Fruit fly (Drosophila melanogaster) whole organism, embryonic: ENCODE results near the gene cl.

ENCODE experiments used
- Atf6 ChIP-seq: fragments of 200-800 bp; sonication (Bioruptor generic); IDR thresholded peaks from 2 replicates; pipeline ENCODE4 v1.3.6; 2022; ENCODE audit warnings: missing biosample characterization, missing genetic modification characterization
- B-H1 ChIP-seq: fragments of 200-800 bp; sonication (Bioruptor generic); IDR thresholded peaks from 3 replicates; pipeline ENCODE4 v1.3.6; 2022; ENCODE audit warnings: missing biosample characterization, missing genetic modification characterization
- Bteb2 ChIP-seq: fragments of 200-800 bp; sonication (Bioruptor generic); optimal IDR thresholded peaks from 2 replicates; lab custom pipeline; 2016; ENCODE audit warnings: missing biosample characterization, missing genetic modification characterization
- CG11093 ChIP-seq: fragments of 200-800 bp; sonication (Bioruptor generic); IDR thresholded peaks from 3 replicates; pipeline ENCODE4 v1.3.6; 2022; ENCODE audit warnings: missing biosample characterization, missing genetic modification characterization
- CG12104 ChIP-seq: fragments of 200-800 bp; sonication (Bioruptor generic); optimal IDR thresholded peaks from 3 replicates; lab custom pipeline; 2016; ENCODE audit warnings: missing biosample characterization, missing genetic modification characterization
- CG12236 ChIP-seq: fragments of 200-800 bp; sonication (Bioruptor generic); optimal IDR thresholded peaks from 2 replicates; lab custom pipeline; 2016; ENCODE audit warnings: missing biosample characterization, missing genetic modification characterization
- CG1233 ChIP-seq: fragments of 200-800 bp; sonication (Bioruptor generic); optimal IDR thresholded peaks from 4 replicates; lab custom pipeline; 2018; ENCODE audit warnings: missing biosample characterization, mild to moderate bottlenecking, missing genetic modification characterization
- CG12744 ChIP-seq: fragments of 200-800 bp; sonication (Bioruptor generic); optimal IDR thresholded peaks from 2 replicates; lab custom pipeline; 2016; ENCODE audit warnings: missing biosample characterization, missing genetic modification characterization
- CG13296 ChIP-seq: fragments of 200-800 bp; sonication (Bioruptor generic); optimal IDR thresholded peaks from 3 replicates; lab custom pipeline; 2018; ENCODE audit warnings: missing biosample characterization, mild to moderate bottlenecking, missing genetic modification characterization
- CG13624 ChIP-seq: fragments of 200-800 bp; sonication (Bioruptor generic); optimal IDR thresholded peaks from 2 replicates; lab custom pipeline; 2016; ENCODE audit warnings: missing biosample characterization, missing genetic modification characterization
- CG14050 ChIP-seq: fragments of 200-800 bp; sonication (Bioruptor generic); IDR thresholded peaks from 3 replicates; pipeline ENCODE4 v1.3.6; 2022; ENCODE audit warnings: missing biosample characterization, missing genetic modification characterization
- CG16863 ChIP-seq: fragments of 200-800 bp; sonication (Bioruptor generic); optimal IDR thresholded peaks from 3 replicates; lab custom pipeline; 2016; ENCODE audit warnings: missing biosample characterization, missing genetic modification characterization
- CG2129 ChIP-seq: fragments of 200-800 bp; sonication (Bioruptor generic); IDR thresholded peaks from 2 replicates; pipeline ENCODE4 v1.3.6; 2022; ENCODE audit warnings: missing biosample characterization, missing genetic modification characterization; ENCODE audit not compliant: partially characterized antibody
- CG33557 ChIP-seq: fragments of 200-800 bp; sonication (Bioruptor generic); optimal IDR thresholded peaks from 2 replicates; lab custom pipeline; 2019; ENCODE audit warnings: missing biosample characterization, mild to moderate bottlenecking, missing genetic modification characterization, moderate library complexity
- CG34376 ChIP-seq: fragments of 200-800 bp; sonication (Bioruptor generic); optimal IDR thresholded peaks from 2 replicates; lab custom pipeline; 2018; ENCODE audit warnings: missing biosample characterization, mild to moderate bottlenecking, missing genetic modification characterization
- CG7357 ChIP-seq: fragments of 200-800 bp; sonication (Bioruptor generic); IDR thresholded peaks from 3 replicates; pipeline ENCODE4 v1.3.6; 2022; ENCODE audit warnings: missing biosample characterization, missing genetic modification characterization
- CG7839 ChIP-seq: fragments of 200-800 bp; sonication (Bioruptor generic); optimal IDR thresholded peaks from 3 replicates; lab custom pipeline; 2018; ENCODE audit warnings: missing biosample characterization, mild to moderate bottlenecking, missing genetic modification characterization, moderate library complexity
- CG8478 ChIP-seq: fragments of >200 bp; optimal IDR thresholded peaks from 2 replicates; lab custom pipeline; 2018
- CG8924 ChIP-seq: fragments of 200-800 bp; optimal IDR thresholded peaks from 3 replicates; lab custom pipeline; 2019; ENCODE audit warnings: missing biosample characterization, mild to moderate bottlenecking, missing genetic modification characterization, moderate library complexity
- CG9727 ChIP-seq: fragments of 200-800 bp; sonication (Bioruptor generic); optimal IDR thresholded peaks from 3 replicates; lab custom pipeline; 2017; ENCODE audit warnings: missing biosample characterization, mild to moderate bottlenecking, missing genetic modification characterization
- CG9932 ChIP-seq: fragments of 200-800 bp; sonication (Bioruptor generic); IDR thresholded peaks from 2 replicates; pipeline ENCODE4 v1.3.6; 2022; ENCODE audit warnings: missing biosample characterization, missing genetic modification characterization
- CTCF ChIP-seq: fragments of 200-800 bp; sonication (Bioruptor generic); optimal IDR thresholded peaks from 2 replicates; lab custom pipeline; 2017; ENCODE audit warnings: missing biosample characterization, mild to moderate bottlenecking, missing genetic modification characterization, moderate library complexity
- Ets97D ChIP-seq: fragments of 200-800 bp; sonication (Bioruptor generic); optimal IDR thresholded peaks from 3 replicates; lab custom pipeline; 2016; ENCODE audit warnings: missing biosample characterization, missing genetic modification characterization
- Fer1 ChIP-seq: fragments of 200-800 bp; sonication (Bioruptor generic); optimal IDR thresholded peaks from 2 replicates; lab custom pipeline; 2017; ENCODE audit warnings: missing biosample characterization, mild to moderate bottlenecking, missing genetic modification characterization
- Hey ChIP-seq: fragments of 200-800 bp; sonication (Bioruptor generic); optimal IDR thresholded peaks from 3 replicates; lab custom pipeline; 2018; ENCODE audit warnings: missing biosample characterization, mild to moderate bottlenecking, missing genetic modification characterization
- MBD-R2 ChIP-seq: fragments of 200-800 bp; sonication (Bioruptor generic); IDR thresholded peaks from 2 replicates; pipeline ENCODE4 v1.3.6; 2022; ENCODE audit warnings: missing biosample characterization, missing genetic modification characterization
- Optix ChIP-seq: fragments of 200-800 bp; sonication (Bioruptor generic); IDR thresholded peaks from 3 replicates; pipeline ENCODE4 v1.3.6; 2022; ENCODE audit warnings: missing biosample characterization, missing genetic modification characterization
- PHDP ChIP-seq: fragments of 200-800 bp; sonication (Bioruptor generic); optimal IDR thresholded peaks from 3 replicates; lab custom pipeline; 2018; ENCODE audit warnings: missing biosample characterization, mild to moderate bottlenecking, missing genetic modification characterization, moderate library complexity
- Rx ChIP-seq: fragments of 200-800 bp; sonication (Bioruptor generic); IDR thresholded peaks from 2 replicates; pipeline ENCODE4 v1.3.6; 2022; ENCODE audit warnings: missing biosample characterization, missing genetic modification characterization
- Side ChIP-seq: fragments of 200-800 bp; sonication (Bioruptor generic); optimal IDR thresholded peaks from 2 replicates; lab custom pipeline; 2016; ENCODE audit warnings: missing biosample characterization, missing genetic modification characterization
- Sin3A ChIP-seq: fragments of >200 bp; optimal IDR thresholded peaks from 2 replicates; lab custom pipeline; 2018
- Sox102F ChIP-seq: fragments of 200-800 bp; sonication (Bioruptor generic); optimal IDR thresholded peaks from 2 replicates; lab custom pipeline; 2018; ENCODE audit warnings: missing biosample characterization, mild to moderate bottlenecking, missing genetic modification characterization, moderate library complexity
- Ssrp ChIP-seq: fragments of 200-800 bp; sonication (Bioruptor generic); optimal IDR thresholded peaks from 2 replicates; lab custom pipeline; 2018; ENCODE audit warnings: missing biosample characterization, mild to moderate bottlenecking, missing genetic modification characterization, moderate library complexity
- YL-1 ChIP-seq: fragments of 200-800 bp; sonication (Bioruptor generic); optimal IDR thresholded peaks from 3 replicates; lab custom pipeline; 2017; ENCODE audit warnings: missing biosample characterization, mild to moderate bottlenecking, missing genetic modification characterization
- ac ChIP-seq: fragments of 200-800 bp; sonication (Bioruptor generic); optimal IDR thresholded peaks from 3 replicates; lab custom pipeline; 2017; ENCODE audit warnings: missing biosample characterization, mild to moderate bottlenecking, missing genetic modification characterization
- bowl ChIP-seq: fragments of 200-800 bp; sonication (Bioruptor generic); IDR thresholded peaks from 2 replicates; pipeline ENCODE4 v1.3.6; 2022; ENCODE audit warnings: missing biosample characterization, missing genetic modification characterization
- da ChIP-seq: fragments of 200-800 bp; sonication (Bioruptor generic); optimal IDR thresholded peaks from 2 replicates; lab custom pipeline; 2016; ENCODE audit warnings: missing biosample characterization, missing genetic modification characterization
- ems ChIP-seq: fragments of 200-800 bp; sonication (Bioruptor generic); optimal IDR thresholded peaks from 3 replicates; lab custom pipeline; 2016; ENCODE audit warnings: missing biosample characterization, missing genetic modification characterization
- fd102C ChIP-seq: fragments of 200-800 bp; sonication (Bioruptor generic); optimal IDR thresholded peaks from 2 replicates; lab custom pipeline; 2018; ENCODE audit warnings: missing biosample characterization, mild to moderate bottlenecking, missing genetic modification characterization, moderate library complexity
- fd64A ChIP-seq: fragments of 200-800 bp; sonication (Bioruptor generic); optimal IDR thresholded peaks from 3 replicates; lab custom pipeline; 2018; ENCODE audit warnings: missing biosample characterization, mild to moderate bottlenecking, missing genetic modification characterization
- hth ChIP-seq: fragments of >200 bp; optimal IDR thresholded peaks from 2 replicates; lab custom pipeline; 2017; ENCODE audit warnings: inconsistent platforms
- maf-S ChIP-seq: fragments of 200-800 bp; sonication (Bioruptor generic); optimal IDR thresholded peaks from 2 replicates; lab custom pipeline; 2016; ENCODE audit warnings: missing biosample characterization, missing genetic modification characterization
- pho ChIP-seq: fragments of 200-800 bp; sonication (Bioruptor generic); optimal IDR thresholded peaks from 2 replicates; lab custom pipeline; 2016; ENCODE audit warnings: missing biosample characterization, missing genetic modification characterization
- pita ChIP-seq: fragments of 200-800 bp; sonication (Bioruptor generic); optimal IDR thresholded peaks from 2 replicates; lab custom pipeline; 2017; ENCODE audit warnings: missing biosample characterization, mild to moderate bottlenecking, missing genetic modification characterization
- repo ChIP-seq: fragments of 200-800 bp; sonication (Bioruptor generic); optimal IDR thresholded peaks from 2 replicates; lab custom pipeline; 2016; ENCODE audit warnings: missing biosample characterization, missing genetic modification characterization
- run ChIP-seq: fragments of 200-800 bp; sonication (Bioruptor generic); optimal IDR thresholded peaks from 3 replicates; lab custom pipeline; 2018; ENCODE audit warnings: missing biosample characterization, mild to moderate bottlenecking, missing genetic modification characterization
- sd ChIP-seq: fragments of 200-800 bp; sonication (Bioruptor generic); optimal IDR thresholded peaks from 3 replicates; lab custom pipeline; 2018; ENCODE audit warnings: missing biosample characterization, mild to moderate bottlenecking, missing genetic modification characterization, moderate library complexity
- sna ChIP-seq: fragments of 200-800 bp; sonication (Bioruptor generic); IDR thresholded peaks from 2 replicates; pipeline ENCODE4 v1.3.6; 2022; ENCODE audit warnings: missing biosample characterization, missing genetic modification characterization; ENCODE audit not compliant: partially characterized antibody
- sr ChIP-seq: fragments of 200-800 bp; sonication (Bioruptor generic); IDR thresholded peaks from 3 replicates; pipeline ENCODE4 v1.3.6; 2022; ENCODE audit warnings: missing biosample characterization, missing genetic modification characterization
- tna ChIP-seq: fragments of 200-800 bp; sonication (Bioruptor generic); IDR thresholded peaks from 2 replicates; pipeline ENCODE4 v1.3.6; 2022; ENCODE audit warnings: missing biosample characterization, missing genetic modification characterization; ENCODE audit not compliant: partially characterized antibody
- toy ChIP-seq: fragments of 200-800 bp; sonication (Bioruptor generic); IDR thresholded peaks from 2 replicates; pipeline ENCODE4 v1.3.6; 2022; ENCODE audit warnings: missing biosample characterization, missing genetic modification characterization
- zen2 ChIP-seq: fragments of 200-800 bp; sonication (Bioruptor generic); IDR thresholded peaks from 3 replicates; pipeline ENCODE4 v1.3.6; 2022; ENCODE audit warnings: missing biosample characterization, missing genetic modification characterization; ENCODE audit not compliant: partially characterized antibody

The cl gene

DNA sequence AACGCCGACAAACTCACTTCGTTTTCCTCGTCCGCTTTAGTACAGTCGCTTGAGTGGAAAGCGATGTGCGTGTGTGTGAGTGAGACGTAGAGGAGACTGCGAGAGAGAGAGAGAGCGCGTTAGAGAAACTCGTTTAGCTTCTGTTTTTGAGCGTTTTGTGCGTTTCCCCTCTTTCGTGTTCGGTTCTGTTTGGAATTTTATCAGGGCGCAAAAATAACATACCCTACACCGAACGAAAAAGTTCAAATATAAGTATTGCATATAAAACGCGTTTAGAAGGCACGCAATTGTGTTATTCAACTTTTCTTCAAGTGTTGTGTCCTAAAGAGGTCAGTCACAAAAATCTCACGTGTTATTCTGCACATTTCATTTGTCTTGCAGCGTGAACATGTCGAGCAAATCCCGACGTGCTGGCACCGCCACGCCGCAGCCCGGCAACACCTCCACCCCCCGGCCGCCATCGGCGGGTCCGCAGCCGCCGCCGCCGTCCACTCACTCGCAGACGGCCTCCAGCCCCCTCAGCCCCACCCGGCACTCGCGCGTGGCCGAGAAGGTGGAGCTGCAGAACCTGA is 23.1 kb downstream of the cl start (continued):
- TF ChIP-seq CG7357 (GFP tag; lab: Robert Waterston, UW), result peak; percentile 31; the same call in 1 of the 3 replicates
- no peak for TF ChIP-seq YL-1 (GFP tag; lab: Kevin White, UChicago)
- peak; percentile 53 for TF ChIP-seq CG9727 (GFP tag; lab: Kevin White, UChicago)
- peak; percentile 38 for TF ChIP-seq pho (GFP tag; lab: Kevin White, UChicago)
- no peak for TF ChIP-seq Ssrp (tag; lab: Kevin White, UChicago)
- no peak for TF ChIP-seq ems
- TF ChIP-seq Ets97D, result no peak
- TF ChIP-seq sr (GFP tag; lab: Robert Waterston, UW), result 0 out of 3 replicates have a peak, but pooled peaks have one; percentile 21
- TF ChIP-seq fd64A, result no peak
- no peak for TF ChIP-seq ac (GFP tag; lab: Kevin White, UChicago)
- TF ChIP-seq toy, result 0 out of 2 replicates have a peak, but pooled peaks have one; percentile 39
- TF ChIP-seq fd102C (GFP tag; lab: Kevin White, UChicago), result no peak
- TF ChIP-seq CG2129 (GFP tag; lab: Robert Waterston, UW), result no peak
- peak; percentile 26 for TF ChIP-seq CG13296 (GFP tag; lab: Kevin White, UChicago)
- no peak for TF ChIP-seq CG33557 (GFP tag; lab: Kevin White, UChicago)
- peak; percentile 15 for TF ChIP-seq CG13624
- no peak for TF ChIP-seq tna (GFP tag; lab: Robert Waterston, UW)
- TF ChIP-seq run (tag; lab: Kevin White, UChicago), result no peak
- no peak for TF ChIP-seq CG8478
- peak; percentile 18 for TF ChIP-seq Hey (tag; lab: Kevin White, UChicago)
- peak; percentile 81 for TF ChIP-seq CG9932
- TF ChIP-seq CG1233 (GFP tag; lab: Kevin White, UChicago), result no peak
- TF ChIP-seq CG12236 (GFP tag; lab: Kevin White, UChicago), result no peak
- no peak for TF ChIP-seq CG12744 (GFP tag; lab: Kevin White, UChicago)
- TF ChIP-seq sd (tag; lab: Kevin White, UChicago), result peak; percentile 99
- TF ChIP-seq pita (GFP tag; lab: Kevin White, UChicago), result no peak
- TF ChIP-seq MBD-R2, result peak; percentile 25; the same call in 1 of the 2 replicates
- peak; percentile 54 for TF ChIP-seq CG7839 (tag; lab: Kevin White, UChicago)
- peak; percentile 71 for TF ChIP-seq Atf6 (GFP tag; lab: Robert Waterston, UW)
- TF ChIP-seq CTCF (GFP tag; lab: Kevin White, UChicago), result no peak
- TF ChIP-seq zen2 (GFP tag; lab: Robert Waterston, UW), result no peak
- no peak for TF ChIP-seq sna (GFP tag; lab: Robert Waterston, UW)
- TF ChIP-seq CG34376 (GFP tag; lab: Kevin White, UChicago), result peak; percentile 27
- no peak for TF ChIP-seq CG12104 (GFP tag; lab: Kevin White, UChicago)
- peak; percentile 68 for TF ChIP-seq Fer1
- peak; percentile 47; the same call in 1 of the 3 replicates for TF ChIP-seq B-H1 (GFP tag; lab: Robert Waterston, UW)
- TF ChIP-seq hth (lab: Kevin White, UChicago), result no peak
- TF ChIP-seq CG8924 (tag; lab: Kevin White, UChicago), result peak; percentile 43
- no peak for TF ChIP-seq da (GFP tag; lab: Kevin White, UChicago)
- TF ChIP-seq PHDP, result peak; percentile 57
- peak; percentile 53; the same call in 1 of the 3 replicates for TF ChIP-seq CG11093
- no peak for TF ChIP-seq Rx
- TF ChIP-seq Optix (GFP tag; lab: Robert Waterston, UW), result no peak
- TF ChIP-seq maf-S (GFP tag; lab: Kevin White, UChicago), result peak; percentile 7
- peak; percentile 43 for TF ChIP-seq Bteb2
- no peak for TF ChIP-seq Sox102F (GFP tag; lab: Kevin White, UChicago)
- TF ChIP-seq Sin3A (lab: Kevin White, UChicago), result no peak
- peak; percentile 36 for TF ChIP-seq CG16863 (GFP tag; lab: Kevin White, UChicago)
- TF ChIP-seq bowl (GFP tag; lab: Robert Waterston, UW), result no peak
- no peak for TF ChIP-seq repo (GFP tag; lab: Kevin White, UChicago)
- no peak; the same call in 2 of the 3 replicates for TF ChIP-seq CG14050 (GFP tag; lab: Robert Waterston, UW)
- peak; percentile 44 for TF ChIP-seq Side
